Worm (Caenorhabditis elegans) whole organism, L2 larva: ENCODE data around the gene mmab-1.

Source experiments
- aly-2 ChIP-seq: fragments of 150-350 bp; optimal IDR thresholded peaks from 2 replicates; lab custom pipeline; 2014; ENCODE audit warnings: missing biosample characterization, missing genetic modification characterization
- ama-1 ChIP-seq: fragments of 150-350 bp; optimal IDR thresholded peaks from 2 replicates; lab custom pipeline; 2018; ENCODE audit warnings: inconsistent platforms
- lin-11 ChIP-seq: fragments of 150-350 bp; sonication (generic microtip); optimal IDR thresholded peaks from 2 replicates; lab custom pipeline; 2014; ENCODE audit warnings: missing biosample characterization, missing genetic modification characterization, inconsistent platforms, mixed read lengths
- nhr-11 ChIP-seq: fragments of 150-350 bp; optimal IDR thresholded peaks from 2 replicates; lab custom pipeline; 2014; ENCODE audit warnings: missing biosample characterization, missing genetic modification characterization
- nhr-23 ChIP-seq: fragments of 150-350 bp; optimal IDR thresholded peaks from 2 replicates; lab custom pipeline; 2014; ENCODE audit warnings: missing biosample characterization, missing genetic modification reagents, missing genetic modification characterization
- nhr-237 ChIP-seq: fragments of 150-350 bp; optimal IDR thresholded peaks from 2 replicates; lab custom pipeline; 2014; ENCODE audit warnings: missing biosample characterization, missing genetic modification characterization
- nhr-25 ChIP-seq: fragments of 150-350 bp; sonication (generic microtip); optimal IDR thresholded peaks from 3 replicates; lab custom pipeline; 2014; ENCODE audit warnings: missing biosample characterization, missing genetic modification characterization
- nhr-77 ChIP-seq: fragments of 150-350 bp; optimal IDR thresholded peaks from 2 replicates; lab custom pipeline; 2014; ENCODE audit warnings: missing biosample characterization, missing genetic modification characterization
- sma-9 ChIP-seq, 2 experiments: fragments of 150-350 bp in 1 of 2; sonication (generic microtip) in 1 of 2; optimal IDR thresholded peaks; 2 replicates each; lab custom pipeline; 2014 to 2016; ENCODE audit warnings: missing genetic modification characterization in 2 of 2, mild to moderate bottlenecking in 1 of 2, missing biosample characterization in 1 of 2, missing compliant biosample characterization in 1 of 2, missing genetic modification reagents in 1 of 2, moderate library complexity in 1 of 2
- snpc-4 ChIP-seq: fragments of 150-350 bp; optimal IDR thresholded peaks from 2 replicates; lab custom pipeline; 2014; ENCODE audit warnings: missing biosample characterization, missing genetic modification characterization
- unc-62 ChIP-seq: fragments of 150-350 bp; optimal IDR thresholded peaks from 2 replicates; lab custom pipeline; 2014; ENCODE audit warnings: missing biosample characterization, missing genetic modification reagents, missing genetic modification characterization
- ztf-11 ChIP-seq: sonication (generic microtip); optimal IDR thresholded peaks from 2 replicates; lab custom pipeline; 2017; ENCODE audit warnings: missing biosample characterization, missing genetic modification characterization
- ztf-4 ChIP-seq: fragments of 150-350 bp; optimal IDR thresholded peaks from 2 replicates; lab custom pipeline; 2014; ENCODE audit warnings: missing biosample characterization, missing genetic modification characterization

ce11 chrIII:4906365-4906764, 15.5 kb downstream of the mmab-1 start:
- TF ChIP-seq nhr-11 (tag; lab: Kevin White, UChicago) (no peak), ztf-4 (tag; lab: Kevin White, UChicago) (no peak), nhr-23 (tag; lab: Kevin White, UChicago) (no peak), nhr-237 (tag; lab: Kevin White, UChicago) (no peak), nhr-77 (tag; lab: Kevin White, UChicago) (no peak), ztf-11 (no peak), unc-62 (GFP tag; lab: Kevin White, UChicago) (no peak), nhr-25 (no peak), snpc-4 (tag; lab: Kevin White, UChicago) (no peak), ama-1 (lab: Kevin White, UChicago) (no peak), lin-11 (no peak), aly-2 (tag; lab: Kevin White, UChicago) (no peak), sma-9 (GFP tag; optimal IDR thresholded peaks at IDR 0.05; lab: Kevin White, UChicago) (no peak), sma-9 (tag; optimal IDR thresholded peaks at IDR 0.05; lab: Kevin White, UChicago) (no peak)
